Fruit fly (Drosophila melanogaster) whole organism, prepupa: Measurements from ENCODE around the gene D2hgdh.

Experiments used
- CG6854 ChIP-seq: fragments of 200-800 bp; sonication (Bioruptor generic); optimal IDR thresholded peaks from 2 replicates; lab custom pipeline; 2017; ENCODE audit warnings: missing biosample characterization, mild to moderate bottlenecking, missing genetic modification characterization
- CG7368 ChIP-seq: fragments of 200-800 bp; sonication (Bioruptor generic); optimal IDR thresholded peaks from 3 replicates; lab custom pipeline; 2016; ENCODE audit warnings: missing biosample characterization, missing genetic modification characterization
- Eip78C ChIP-seq: fragments of 200-800 bp; sonication (Bioruptor generic); peaks from one replicate; lab custom pipeline; 2016; ENCODE audit warnings: missing biosample characterization, missing genetic modification characterization
- Gug ChIP-seq: fragments of 200-800 bp; sonication (Bioruptor generic); IDR thresholded peaks from 2 replicates; pipeline ENCODE4 v1.3.6; 2022; ENCODE audit warnings: missing biosample characterization, missing genetic modification characterization
- Hr39 ChIP-seq: fragments of 200-800 bp; sonication (Bioruptor generic); optimal IDR thresholded peaks from 2 replicates; lab custom pipeline; 2016; ENCODE audit warnings: missing biosample characterization, missing genetic modification characterization
- Lpt ChIP-seq: fragments of 200-800 bp; sonication (Bioruptor generic); optimal IDR thresholded peaks from 3 replicates; lab custom pipeline; 2016; ENCODE audit warnings: missing biosample characterization, missing genetic modification characterization
- OdsH ChIP-seq: fragments of 200-800 bp; sonication (Bioruptor generic); optimal IDR thresholded peaks from 3 replicates; lab custom pipeline; 2016; ENCODE audit warnings: missing biosample characterization, missing genetic modification characterization
- Sox15 ChIP-seq: fragments of 200-800 bp; sonication (Bioruptor generic); optimal IDR thresholded peaks from 3 replicates; lab custom pipeline; 2016; ENCODE audit warnings: missing biosample characterization, missing genetic modification characterization
- fd85E ChIP-seq: fragments of 200-800 bp; sonication (Bioruptor generic); optimal IDR thresholded peaks from 3 replicates; lab custom pipeline; 2016; ENCODE audit warnings: missing biosample characterization, missing genetic modification characterization
- ss ChIP-seq, 2 experiments: fragments of 200-800 bp; sonication (Bioruptor generic); optimal IDR thresholded peaks; 2 replicates in 1 of 2; 3 replicates in 1 of 2; lab custom pipeline; 2017 to 2018; ENCODE audit warnings: mild to moderate bottlenecking in 2 of 2, missing biosample characterization in 2 of 2, missing genetic modification characterization in 2 of 2, moderate library complexity in 1 of 2
- svp ChIP-seq: fragments of 200-800 bp; sonication (Bioruptor generic); peaks from one replicate; lab custom pipeline; 2016; ENCODE audit warnings: missing biosample characterization, missing genetic modification characterization

DNA sequence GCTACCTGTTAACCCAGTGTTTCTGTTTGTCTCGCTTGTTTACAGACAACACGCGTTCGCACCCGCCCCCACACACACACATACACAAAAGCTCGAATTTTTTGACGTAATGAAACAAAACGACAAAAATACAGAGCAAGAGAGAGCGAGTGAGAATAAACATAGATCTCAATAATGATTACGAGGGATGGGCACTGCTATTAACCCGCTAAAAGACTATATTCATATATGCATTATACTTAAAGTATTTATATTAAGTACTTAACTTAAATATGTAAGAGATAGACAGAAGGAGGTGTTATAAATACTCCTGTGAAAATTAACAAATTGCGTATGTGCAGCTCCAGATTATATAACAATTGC lies 546 bp downstream of the D2hgdh start:
- peak; percentile 86 for TF ChIP-seq Eip78C (GFP tag; lab: Kevin White, UChicago)
- peak; percentile 14 for TF ChIP-seq CG7368 (GFP tag; lab: Kevin White, UChicago)
- no peak for TF ChIP-seq Lpt (GFP tag; lab: Kevin White, UChicago)
- peak; percentile 14 for TF ChIP-seq OdsH (GFP tag; lab: Kevin White, UChicago)
- peak; percentile 46 for TF ChIP-seq CG6854
- peak in 1 of 2 experiments; percentile 64 for TF ChIP-seq ss (GFP tag; optimal IDR thresholded peaks at IDR 0.05; lab: Kevin White, UChicago)
- TF ChIP-seq Sox15 (GFP tag; lab: Kevin White, UChicago) = no peak
- TF ChIP-seq Gug (GFP tag; lab: Robert Waterston, UW) = no peak
- no peak for TF ChIP-seq Hr39 (GFP tag; lab: Kevin White, UChicago)
- no peak for TF ChIP-seq fd85E (GFP tag; lab: Kevin White, UChicago)
- TF ChIP-seq svp = peak; percentile 75
